Fruit fly (Drosophila melanogaster) whole organism, embryonic: ENCODE measurements around the gene CG43121.
A peak's percentile ranks its signal among the peaks of the same experiment; 100 is the strongest.

Source experiments
- BtbVII ChIP-seq: fragments of 200-800 bp; sonication (Bioruptor generic); optimal IDR thresholded peaks from 3 replicates; lab custom pipeline; 2017; ENCODE audit warnings: missing biosample characterization, mild to moderate bottlenecking, missing genetic modification characterization
- CG10462 ChIP-seq: fragments of 200-800 bp; sonication (Bioruptor generic); optimal IDR thresholded peaks from 2 replicates; lab custom pipeline; 2016; ENCODE audit warnings: missing biosample characterization, missing genetic modification characterization
- CG12299 ChIP-seq: fragments of 200-800 bp; sonication (Bioruptor generic); optimal IDR thresholded peaks from 2 replicates; lab custom pipeline; 2018; ENCODE audit warnings: missing biosample characterization, mild to moderate bottlenecking, missing genetic modification characterization
- CG14667 ChIP-seq: fragments of 200-800 bp; sonication (Bioruptor generic); IDR thresholded peaks from 2 replicates; pipeline ENCODE4 v1.3.6; 2022; ENCODE audit warnings: missing biosample characterization, missing genetic modification characterization
- CG15514 ChIP-seq: fragments of 200-800 bp; sonication (Bioruptor generic); optimal IDR thresholded peaks from 3 replicates; lab custom pipeline; 2017; ENCODE audit warnings: missing biosample characterization, missing genetic modification characterization, mild to moderate bottlenecking, moderate library complexity, missing genetic modification reagents
- CG16813 ChIP-seq: fragments of 200-800 bp; sonication (Bioruptor generic); IDR thresholded peaks from 3 replicates; pipeline ENCODE4 v1.3.6; 2022; ENCODE audit warnings: missing biosample characterization, missing genetic modification characterization; ENCODE audit not compliant: partially characterized antibody
- CG17186 ChIP-seq: fragments of 200-800 bp; sonication (Bioruptor generic); optimal IDR thresholded peaks from 3 replicates; lab custom pipeline; 2017; ENCODE audit warnings: missing biosample characterization, missing genetic modification reagents, missing genetic modification characterization
- CG18011 ChIP-seq: fragments of 200-800 bp; sonication (Bioruptor generic); optimal IDR thresholded peaks from 2 replicates; lab custom pipeline; 2017; ENCODE audit warnings: missing biosample characterization, missing genetic modification characterization, mild to moderate bottlenecking, moderate library complexity, missing genotype
- CG2129 ChIP-seq: fragments of 200-800 bp; sonication (Bioruptor generic); IDR thresholded peaks from 2 replicates; pipeline ENCODE4 v1.3.6; 2022; ENCODE audit warnings: missing biosample characterization, missing genetic modification characterization; ENCODE audit not compliant: partially characterized antibody
- CG3163 ChIP-seq: fragments of 200-800 bp; sonication (Bioruptor generic); optimal IDR thresholded peaks from 3 replicates; lab custom pipeline; 2016; ENCODE audit warnings: missing biosample characterization, missing genetic modification characterization
- CG32772 ChIP-seq: fragments of 200-800 bp; sonication (Bioruptor generic); IDR thresholded peaks from 2 replicates; pipeline ENCODE4 v1.3.6; 2022; ENCODE audit warnings: missing biosample characterization, missing genetic modification characterization
- CG3407 ChIP-seq: fragments of 200-800 bp; sonication (Bioruptor generic); optimal IDR thresholded peaks from 2 replicates; lab custom pipeline; 2018; ENCODE audit warnings: missing biosample characterization, mild to moderate bottlenecking, missing genetic modification characterization
- CG3847 ChIP-seq: fragments of 200-800 bp; sonication (Bioruptor generic); IDR thresholded peaks from 2 replicates; pipeline ENCODE4 v1.3.6; 2022; ENCODE audit warnings: missing biosample characterization, missing genetic modification characterization
- CG4854 ChIP-seq: fragments of 200-800 bp; sonication (Bioruptor generic); optimal IDR thresholded peaks from 2 replicates; lab custom pipeline; 2016; ENCODE audit warnings: missing biosample characterization, missing genetic modification characterization, inconsistent platforms
- CG5245 ChIP-seq: fragments of 200-800 bp; sonication (Bioruptor generic); optimal IDR thresholded peaks from 3 replicates; lab custom pipeline; 2016; ENCODE audit warnings: missing biosample characterization, missing genetic modification characterization
- CG7357 ChIP-seq: fragments of 200-800 bp; sonication (Bioruptor generic); IDR thresholded peaks from 3 replicates; pipeline ENCODE4 v1.3.6; 2022; ENCODE audit warnings: missing biosample characterization, missing genetic modification characterization
- CG7372 ChIP-seq: fragments of 200-800 bp; sonication (Bioruptor generic); IDR thresholded peaks from 2 replicates; pipeline ENCODE4 v1.3.6; 2022; ENCODE audit warnings: missing biosample characterization, missing genetic modification characterization
- CG9215 ChIP-seq: fragments of 200-800 bp; sonication (Bioruptor generic); IDR thresholded peaks from 2 replicates; pipeline ENCODE4 v1.3.6; 2022; ENCODE audit warnings: missing biosample characterization, missing genetic modification characterization
- CG9609 ChIP-seq: fragments of 200-800 bp; sonication (Bioruptor generic); optimal IDR thresholded peaks from 3 replicates; lab custom pipeline; 2016; ENCODE audit warnings: missing biosample characterization, missing genetic modification characterization
- Chrac-16 ChIP-seq: fragments of 200-800 bp; sonication (Bioruptor generic); optimal IDR thresholded peaks from 3 replicates; lab custom pipeline; 2016; ENCODE audit warnings: missing biosample characterization, missing genetic modification characterization
- Fer1 ChIP-seq: fragments of 200-800 bp; sonication (Bioruptor generic); optimal IDR thresholded peaks from 2 replicates; lab custom pipeline; 2017; ENCODE audit warnings: missing biosample characterization, mild to moderate bottlenecking, missing genetic modification characterization
- GATAe ChIP-seq: fragments of 200-800 bp; sonication (Bioruptor generic); conservative IDR thresholded peaks from 2 replicates; pipeline ENCODE4 v1.3.6; 2022; ENCODE audit warnings: missing biosample characterization, missing genetic modification characterization
- MBD-R2 ChIP-seq: fragments of 200-800 bp; sonication (Bioruptor generic); IDR thresholded peaks from 2 replicates; pipeline ENCODE4 v1.3.6; 2022; ENCODE audit warnings: missing biosample characterization, missing genetic modification characterization
- Max ChIP-seq: fragments of 200-800 bp; sonication (Bioruptor generic); optimal IDR thresholded peaks from 2 replicates; lab custom pipeline; 2016; ENCODE audit warnings: missing biosample characterization, mild to moderate bottlenecking, missing genetic modification characterization
- Med ChIP-seq: fragments of 200-800 bp; sonication (Bioruptor generic); peaks from one replicate; lab custom pipeline; 2016; ENCODE audit warnings: missing biosample characterization, missing genetic modification characterization, mild to moderate bottlenecking, inconsistent platforms, moderate library complexity
- Mes4 ChIP-seq: fragments of 200-800 bp; sonication (Bioruptor generic); optimal IDR thresholded peaks from 2 replicates; lab custom pipeline; 2016; ENCODE audit warnings: missing biosample characterization, missing genetic modification characterization
- NC2α ChIP-seq: fragments of 200-800 bp; sonication (Bioruptor generic); optimal IDR thresholded peaks from 2 replicates; lab custom pipeline; 2016; ENCODE audit warnings: missing biosample characterization, missing genetic modification characterization
- Rx ChIP-seq: fragments of 200-800 bp; sonication (Bioruptor generic); IDR thresholded peaks from 2 replicates; pipeline ENCODE4 v1.3.6; 2022; ENCODE audit warnings: missing biosample characterization, missing genetic modification characterization
- ara ChIP-seq: fragments of 200-800 bp; sonication (Bioruptor generic); IDR thresholded peaks from 2 replicates; pipeline ENCODE4 v1.3.6; 2022; ENCODE audit warnings: missing biosample characterization, missing genetic modification characterization
- ase ChIP-seq: fragments of 200-800 bp; sonication (Bioruptor generic); IDR thresholded peaks from 3 replicates; pipeline ENCODE4 v1.3.6; 2022; ENCODE audit warnings: missing biosample characterization, missing genetic modification characterization
- chif ChIP-seq, 2 experiments: fragments of 200-800 bp; sonication (Bioruptor generic); optimal IDR thresholded peaks; 3 replicates each; lab custom pipeline; 2016; ENCODE audit warnings: missing biosample characterization in 2 of 2, missing genetic modification characterization in 2 of 2
- croc ChIP-seq: fragments of 200-800 bp; sonication (Bioruptor generic); conservative IDR thresholded peaks from 3 replicates; pipeline ENCODE4 v1.3.6; 2022; ENCODE audit warnings: missing biosample characterization, missing genetic modification characterization
- disco-r ChIP-seq: fragments of 200-800 bp; sonication (Bioruptor generic); optimal IDR thresholded peaks from 2 replicates; lab custom pipeline; 2016; ENCODE audit warnings: missing biosample characterization, missing genetic modification characterization
- eyg ChIP-seq: fragments of 200-800 bp; sonication (Bioruptor generic); optimal IDR thresholded peaks from 3 replicates; lab custom pipeline; 2016; ENCODE audit warnings: missing biosample characterization, missing genetic modification characterization
- gce ChIP-seq: fragments of 200-800 bp; sonication (Bioruptor generic); IDR thresholded peaks from 3 replicates; pipeline ENCODE4 v1.3.6; 2022; ENCODE audit warnings: missing biosample characterization, missing genetic modification characterization
- gcm ChIP-seq: fragments of 200-800 bp; sonication (Bioruptor generic); optimal IDR thresholded peaks from 2 replicates; lab custom pipeline; 2019; ENCODE audit warnings: missing biosample characterization, mild to moderate bottlenecking, missing genetic modification characterization, moderate library complexity
- h ChIP-seq: fragments of >200 bp; optimal IDR thresholded peaks from 2 replicates; lab custom pipeline; 2017
- hth ChIP-seq: fragments of >200 bp; optimal IDR thresholded peaks from 2 replicates; lab custom pipeline; 2017; ENCODE audit warnings: inconsistent platforms
- knrl ChIP-seq: fragments of 200-800 bp; sonication (Bioruptor generic); IDR thresholded peaks from 3 replicates; pipeline ENCODE4 v1.3.6; 2022; ENCODE audit warnings: missing biosample characterization, missing genetic modification characterization; ENCODE audit not compliant: partially characterized antibody
- lmd ChIP-seq: fragments of 200-800 bp; sonication (Bioruptor generic); IDR thresholded peaks from 2 replicates; pipeline ENCODE4 v1.3.6; 2022; ENCODE audit warnings: missing biosample characterization, missing genetic modification characterization
- lola ChIP-seq, 3 experiments: fragments of >200 bp in 2 of 3; fragments of 200-800 bp in 1 of 3; sonication (Bioruptor generic) in 1 of 3; optimal IDR thresholded peaks; 2 replicates each; lab custom pipeline; 2017 to 2019; ENCODE audit warnings: missing biosample characterization in 3 of 3, missing genetic modification characterization in 3 of 3, mild to moderate bottlenecking in 1 of 3, moderate library complexity in 1 of 3
- repo ChIP-seq: fragments of 200-800 bp; sonication (Bioruptor generic); optimal IDR thresholded peaks from 2 replicates; lab custom pipeline; 2016; ENCODE audit warnings: missing biosample characterization, missing genetic modification characterization
- schlank ChIP-seq: fragments of 200-800 bp; sonication (Bioruptor generic); optimal IDR thresholded peaks from 2 replicates; lab custom pipeline; 2018; ENCODE audit warnings: missing biosample characterization, mild to moderate bottlenecking, missing genetic modification characterization
- sna ChIP-seq: fragments of 200-800 bp; sonication (Bioruptor generic); IDR thresholded peaks from 2 replicates; pipeline ENCODE4 v1.3.6; 2022; ENCODE audit warnings: missing biosample characterization, missing genetic modification characterization; ENCODE audit not compliant: partially characterized antibody
- so ChIP-seq: fragments of 200-800 bp; sonication (Bioruptor generic); IDR thresholded peaks from 3 replicates; pipeline ENCODE4 v1.3.6; 2022; ENCODE audit warnings: missing biosample characterization, missing genetic modification characterization
- sqz ChIP-seq: fragments of 200-800 bp; sonication (Bioruptor generic); optimal IDR thresholded peaks from 3 replicates; lab custom pipeline; 2018; ENCODE audit warnings: missing biosample characterization, mild to moderate bottlenecking, missing genetic modification characterization
- tin ChIP-seq: fragments of 200-800 bp; sonication (Bioruptor generic); optimal IDR thresholded peaks from 3 replicates; lab custom pipeline; 2016; ENCODE audit warnings: missing biosample characterization, missing genetic modification characterization
- wor ChIP-seq: fragments of 200-800 bp; sonication (Bioruptor generic); IDR thresholded peaks from 2 replicates; pipeline ENCODE4 v1.3.6; 2022; ENCODE audit warnings: missing biosample characterization, missing genetic modification characterization
- z ChIP-seq: fragments of 200-800 bp; sonication (Bioruptor generic); IDR thresholded peaks from 3 replicates; pipeline ENCODE4 v1.3.6; 2022; ENCODE audit warnings: missing biosample characterization, missing genetic modification characterization
- zfh1 ChIP-seq: fragments of 200-800 bp; sonication (Bioruptor generic); IDR thresholded peaks from 3 replicates; pipeline ENCODE4 v1.3.6; 2022; ENCODE audit warnings: missing biosample characterization, missing genetic modification characterization

CG43121 gene

DNA sequence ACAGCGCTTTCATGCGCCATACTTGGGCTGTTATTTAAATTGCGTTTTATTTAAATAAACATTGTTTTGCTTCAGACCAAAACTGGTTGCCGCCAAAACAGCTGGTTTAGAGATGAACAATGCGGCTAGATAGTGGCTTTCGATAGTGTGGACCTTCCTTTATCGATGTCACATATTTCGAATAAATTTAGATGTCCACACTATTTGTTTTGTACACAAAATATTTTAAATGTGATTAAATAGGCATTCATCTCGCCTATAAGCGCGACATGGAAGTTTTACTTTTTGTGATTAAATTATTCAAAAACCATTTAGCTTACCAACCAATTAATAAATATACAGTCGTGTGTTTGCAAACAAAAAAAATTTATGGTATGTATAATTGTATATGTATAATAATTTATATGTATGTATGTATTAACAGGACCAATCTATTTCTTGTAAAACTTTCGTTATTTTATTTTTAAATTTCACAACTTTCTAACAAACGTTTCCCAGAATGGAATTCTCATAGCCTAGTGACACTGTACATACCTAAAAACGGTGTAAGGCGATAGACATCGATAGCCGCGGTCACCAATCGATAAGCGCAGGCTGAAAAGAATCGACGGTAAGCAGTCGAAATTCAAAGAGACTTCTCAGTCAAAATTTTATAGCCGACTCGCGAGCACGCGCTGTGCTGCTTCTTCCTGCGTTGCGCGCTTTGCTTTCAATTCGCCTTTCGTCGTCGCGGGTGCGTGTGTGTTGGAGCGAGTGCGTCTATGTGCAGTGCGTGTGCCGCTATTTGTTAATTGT, 40.1 kb downstream of the CG43121 start, which contains the start of the genes RecQ5 and dlp (continued):
- TF ChIP-seq GATAe (GFP tag; lab: Robert Waterston, UW): no peak
- TF ChIP-seq CG17186 (GFP tag; lab: Kevin White, UChicago): peak; percentile 3
- peak; percentile 66 for TF ChIP-seq BtbVII (GFP tag; lab: Kevin White, UChicago)
- TF ChIP-seq NC2α (GFP tag; lab: Kevin White, UChicago): no peak
- TF ChIP-seq so (GFP tag; lab: Robert Waterston, UW): peak; percentile 45; the same call in 1 of the 3 replicates
- TF ChIP-seq chif (GFP tag; optimal IDR thresholded peaks at IDR 0.05; lab: Kevin White, UChicago): peak in 1 of 2 experiments; percentile 49
- peak; percentile 67 for TF ChIP-seq MBD-R2 (GFP tag; lab: Robert Waterston, UW)
- peak; percentile 50 for TF ChIP-seq CG3163 (GFP tag; lab: Kevin White, UChicago)
- TF ChIP-seq gce (GFP tag; lab: Robert Waterston, UW): peak; percentile 9; the same call in 1 of the 3 replicates
- TF ChIP-seq wor (GFP tag; lab: Robert Waterston, UW): 0 out of 2 replicates have a peak, but pooled peaks have one; percentile 65
- no peak for TF ChIP-seq CG7372 (GFP tag; lab: Robert Waterston, UW)
- TF ChIP-seq repo (GFP tag; lab: Kevin White, UChicago): no peak
- TF ChIP-seq Med (GFP tag; lab: Kevin White, UChicago): peak; percentile 94
- peak; percentile 57 for TF ChIP-seq CG5245 (GFP tag; lab: Kevin White, UChicago)
- no peak for TF ChIP-seq Mes4 (GFP tag; lab: Kevin White, UChicago)
- no peak for TF ChIP-seq CG14667 (GFP tag; lab: Robert Waterston, UW)
- peak; percentile 41; the same call in 1 of the 3 replicates for TF ChIP-seq z (GFP tag; lab: Robert Waterston, UW)
- no peak for TF ChIP-seq schlank (tag; lab: Kevin White, UChicago)
- TF ChIP-seq CG15514 (GFP tag; lab: Kevin White, UChicago): peak; percentile 55
- TF ChIP-seq CG3847: peak; percentile 81
- peak; percentile 81 for TF ChIP-seq tin
- peak; percentile 35 for TF ChIP-seq Max (GFP tag; lab: Kevin White, UChicago)
- peak; percentile 86 for TF ChIP-seq CG7357 (GFP tag; lab: Robert Waterston, UW)
- TF ChIP-seq CG16813: peak; percentile 89
- peak; percentile 8 for TF ChIP-seq CG9609
- peak; percentile 58 for TF ChIP-seq CG18011 (GFP tag; lab: Kevin White, UChicago)
- TF ChIP-seq Fer1: peak; percentile 56
- peak; percentile 33 for TF ChIP-seq disco-r
- TF ChIP-seq gcm (GFP tag; lab: Kevin White, UChicago): peak; percentile 66
- peak; percentile 58; the same call in 1 of the 3 replicates for TF ChIP-seq ase (GFP tag; lab: Robert Waterston, UW)
- peak; percentile 87 for TF ChIP-seq sna (GFP tag; lab: Robert Waterston, UW)
- no peak for TF ChIP-seq hth (lab: Kevin White, UChicago)
- TF ChIP-seq CG32772 (GFP tag; lab: Robert Waterston, UW): peak; percentile 28; the same call in 1 of the 2 replicates
- TF ChIP-seq Chrac-16 (GFP tag; lab: Kevin White, UChicago): peak; percentile 82
- no peak; the same call in 1 of the 2 replicates for TF ChIP-seq Rx
- no peak for TF ChIP-seq h
- TF ChIP-seq CG3407 (GFP tag; lab: Kevin White, UChicago): peak; percentile 34
- no peak for TF ChIP-seq croc (GFP tag; lab: Robert Waterston, UW)
- no peak for TF ChIP-seq CG9215 (GFP tag; lab: Robert Waterston, UW)
- peak; percentile 21 for TF ChIP-seq CG4854 (GFP tag; lab: Kevin White, UChicago)
- peak; percentile 82 for TF ChIP-seq knrl
- peak; percentile 71 for TF ChIP-seq CG10462 (GFP tag; lab: Kevin White, UChicago)
- TF ChIP-seq CG12299 (tag; lab: Kevin White, UChicago): no peak
- TF ChIP-seq zfh1 (GFP tag; lab: Robert Waterston, UW): peak; percentile 60
- peak; percentile 49 for TF ChIP-seq lmd (GFP tag; lab: Robert Waterston, UW)
- TF ChIP-seq sqz (GFP tag; lab: Kevin White, UChicago): peak; percentile 42
- no peak for TF ChIP-seq eyg (GFP tag; lab: Kevin White, UChicago)
- peak in 1 of 3 experiments; percentile 82 for TF ChIP-seq lola (GFP tag; optimal IDR thresholded peaks at IDR 0.05; lab: Kevin White, UChicago)
- TF ChIP-seq CG2129 (GFP tag; lab: Robert Waterston, UW): peak; percentile 76
- TF ChIP-seq ara: peak; percentile 69; the same call in 1 of the 2 replicates
